Worm (Caenorhabditis elegans) whole organism, late embryonic: ENCODE measurements around the gene F48D6.4.

ENCODE experiments used
- C08G9.2 ChIP-seq: sonication (generic microtip); optimal IDR thresholded peaks from 2 replicates; lab custom pipeline; 2016; ENCODE audit warnings: mild to moderate bottlenecking, missing genetic modification characterization, moderate library complexity, missing compliant biosample characterization
- ama-1 ChIP-seq: fragments of 150-350 bp; optimal IDR thresholded peaks from 2 replicates; lab custom pipeline; 2014
- elt-2 ChIP-seq: sonication (generic microtip); optimal IDR thresholded peaks from 2 replicates; lab custom pipeline; 2016; ENCODE audit warnings: missing genetic modification reagents, missing genetic modification characterization, missing compliant biosample characterization
- npax-4 ChIP-seq: sonication (generic microtip); optimal IDR thresholded peaks from 2 replicates; lab custom pipeline; 2016; ENCODE audit warnings: missing genetic modification characterization, missing compliant biosample characterization
- pag-3 ChIP-seq: sonication (generic microtip); optimal IDR thresholded peaks from 2 replicates; lab custom pipeline; 2016; ENCODE audit warnings: missing compliant biosample characterization, missing genetic modification characterization, borderline replicate concordance
- pat-9 ChIP-seq: fragments of 200-800 bp; sonication (Bioruptor generic); optimal IDR thresholded peaks from 2 replicates; lab custom pipeline; 2018; ENCODE audit warnings: mild to moderate bottlenecking, missing genetic modification characterization, moderate library complexity, missing compliant biosample characterization
- pha-4 ChIP-seq: fragments of 150-350 bp; optimal IDR thresholded peaks from 2 replicates; lab custom pipeline; 2018; ENCODE audit warnings: missing biosample characterization, missing genetic modification reagents, missing genetic modification characterization
- pqm-1 ChIP-seq: sonication (generic microtip); optimal IDR thresholded peaks from 2 replicates; lab custom pipeline; 2016; ENCODE audit warnings: missing genetic modification characterization, missing compliant biosample characterization
- sox-2 ChIP-seq: fragments of 200-800 bp; sonication (Bioruptor generic); IDR thresholded peaks from 2 replicates; pipeline ENCODE4 v1.3.6; 2022; ENCODE audit warnings: missing genetic modification reagents, missing genetic modification characterization, missing compliant biosample characterization
- sox-4 ChIP-seq: sonication (generic microtip); optimal IDR thresholded peaks from 2 replicates; lab custom pipeline; 2017; ENCODE audit warnings: mild to moderate bottlenecking, missing genetic modification characterization, inconsistent platforms, missing compliant biosample characterization
- ttx-3 ChIP-seq: sonication (generic microtip); optimal IDR thresholded peaks from 2 replicates; lab custom pipeline; 2016; ENCODE audit warnings: missing genetic modification reagents, missing genetic modification characterization, missing compliant biosample characterization

ce11 chrX:4248949-4249348, 1.9 kb upstream of the F48D6.4 start, which contains the start of gene hlh-13:
- TF ChIP-seq C08G9.2 (tag; lab: Kevin White, UChicago) (no peak), pqm-1 (no peak), npax-4 (tag; lab: Kevin White, UChicago) (no peak), pag-3 (tag; lab: Kevin White, UChicago) (no peak), pat-9 (tag; lab: Kevin White, UChicago) (no peak), elt-2 (tag; lab: Kevin White, UChicago) (no peak), pha-4 (tag; lab: Kevin White, UChicago) (no peak), ttx-3 (tag; lab: Kevin White, UChicago) (no peak), sox-4 (tag; lab: Kevin White, UChicago) (no peak), sox-2 (no peak), ama-1 (lab: Kevin White, UChicago) (no peak)
